Worm (Caenorhabditis elegans) whole organism, young adult: ENCODE results near the gene Y51H4A.22.

Source experiments
- B0019.2 ChIP-seq: fragments of 200-800 bp; sonication (Bioruptor generic); conservative IDR thresholded peaks from 2 replicates; pipeline ENCODE4 v1.3.6; 2022; ENCODE audit warnings: missing genetic modification reagents, missing genetic modification characterization, missing compliant biosample characterization
- B0261.1 ChIP-seq: sonication (generic microtip); optimal IDR thresholded peaks from 2 replicates; lab custom pipeline; 2016; ENCODE audit warnings: mild to moderate bottlenecking, missing genetic modification characterization, moderate library complexity, missing compliant biosample characterization
- C17E4.6 ChIP-seq: fragments of 200-800 bp; sonication (Bioruptor generic); IDR thresholded peaks from 2 replicates; pipeline ENCODE4 v1.3.6; 2022; ENCODE audit warnings: missing genetic modification reagents, missing genetic modification characterization, missing compliant biosample characterization
- F49E8.2 ChIP-seq: sonication (generic microtip); optimal IDR thresholded peaks from 3 replicates; lab custom pipeline; 2017; ENCODE audit warnings: missing genetic modification characterization, mild to moderate bottlenecking, missing compliant biosample characterization, antibody characterized with exemption, moderate library complexity; ENCODE audit not compliant: insufficient read depth
- K11D2.4 ChIP-seq: fragments of 200-800 bp; sonication (Bioruptor generic); IDR thresholded peaks from 2 replicates; pipeline ENCODE4 v1.3.6; 2022; ENCODE audit warnings: missing genetic modification reagents, missing genetic modification characterization, missing compliant biosample characterization
- T26A5.8 ChIP-seq: sonication (generic microtip); optimal IDR thresholded peaks from 2 replicates; lab custom pipeline; 2016; ENCODE audit warnings: missing genetic modification characterization, missing compliant biosample characterization
- Y53F4B.3 ChIP-seq: fragments of 200-800 bp; sonication (Bioruptor generic); IDR thresholded peaks from 2 replicates; pipeline ENCODE4 v1.3.6; 2022; ENCODE audit warnings: missing genetic modification reagents, missing genetic modification characterization, missing compliant biosample characterization
- Y67H2A.10 ChIP-seq: fragments of 200-800 bp; sonication (Bioruptor generic); conservative IDR thresholded peaks from 2 replicates; pipeline ENCODE4 v1.3.6; 2022; ENCODE audit warnings: missing genetic modification reagents, missing genetic modification characterization, missing compliant biosample characterization
- Y79H2A.3 ChIP-seq: fragments of 200-800 bp; sonication (Bioruptor generic); conservative IDR thresholded peaks from 2 replicates; pipeline ENCODE4 v1.3.6; 2022; ENCODE audit warnings: missing genetic modification reagents, missing genetic modification characterization, missing compliant biosample characterization
- akir-1 ChIP-seq: fragments of 200-800 bp; sonication (Bioruptor generic); optimal IDR thresholded peaks from 2 replicates; lab custom pipeline; 2018; ENCODE audit warnings: mild to moderate bottlenecking, missing genetic modification characterization, moderate library complexity, missing compliant biosample characterization
- ama-1 ChIP-seq, 3 experiments: fragments of 150-350 bp in 1 of 3; sonication (generic microtip) in 2 of 3; optimal IDR thresholded peaks; 2 replicates each; lab custom pipeline; 2014 to 2018; ENCODE audit warnings: missing biosample characterization in 2 of 3, missing genetic modification characterization in 2 of 3, missing genetic modification reagents in 2 of 3
- aptf-2 ChIP-seq: fragments of 200-800 bp; sonication (Bioruptor generic); conservative IDR thresholded peaks from 2 replicates; pipeline ENCODE4 v1.3.6; 2022; ENCODE audit warnings: missing genetic modification reagents, missing genetic modification characterization, missing compliant biosample characterization
- aptf-3 ChIP-seq: fragments of 200-800 bp; sonication (Bioruptor generic); IDR thresholded peaks from 2 replicates; pipeline ENCODE4 v1.3.6; 2022; ENCODE audit warnings: missing genetic modification characterization, missing compliant biosample characterization
- athp-1 ChIP-seq: sonication (generic microtip); optimal IDR thresholded peaks from 2 replicates; lab custom pipeline; 2017; ENCODE audit warnings: mild to moderate bottlenecking, missing genetic modification characterization, missing compliant biosample characterization
- attf-3 ChIP-seq: fragments of 200-800 bp; sonication (Bioruptor generic); conservative IDR thresholded peaks from 2 replicates; pipeline ENCODE4 v1.3.6; 2022; ENCODE audit warnings: missing genetic modification reagents, missing genetic modification characterization, missing compliant biosample characterization
- attf-6 ChIP-seq: fragments of 200-800 bp; sonication (Bioruptor generic); IDR thresholded peaks from 2 replicates; pipeline ENCODE4 v1.3.6; 2022; ENCODE audit warnings: missing genetic modification reagents, missing genetic modification characterization, missing compliant biosample characterization
- cebp-2 ChIP-seq: fragments of 200-800 bp; sonication (Bioruptor generic); IDR thresholded peaks from 2 replicates; pipeline ENCODE4 v1.3.6; 2022; ENCODE audit warnings: missing genetic modification characterization, missing compliant biosample characterization
- dpff-1 ChIP-seq: sonication (generic microtip); optimal IDR thresholded peaks from 2 replicates; lab custom pipeline; 2017; ENCODE audit warnings: mild to moderate bottlenecking, missing genetic modification characterization, missing compliant biosample characterization
- ekl-4 ChIP-seq: fragments of 200-800 bp; sonication (Bioruptor generic); IDR thresholded peaks from 2 replicates; pipeline ENCODE4 v1.3.6; 2022; ENCODE audit warnings: missing genetic modification reagents, missing genetic modification characterization, missing compliant biosample characterization
- ets-4 ChIP-seq: fragments of 200-800 bp; sonication (Bioruptor generic); optimal IDR thresholded peaks from 2 replicates; lab custom pipeline; 2018; ENCODE audit warnings: mild to moderate bottlenecking, missing genetic modification characterization, missing compliant biosample characterization
- gei-17 ChIP-seq: fragments of 200-800 bp; sonication (Bioruptor generic); optimal IDR thresholded peaks from 2 replicates; lab custom pipeline; 2018; ENCODE audit warnings: mild to moderate bottlenecking, missing genetic modification characterization, missing compliant biosample characterization
- hlh-12 ChIP-seq: sonication (generic microtip); optimal IDR thresholded peaks from 2 replicates; lab custom pipeline; 2016; ENCODE audit warnings: missing genetic modification characterization, missing compliant biosample characterization
- hlh-26 ChIP-seq: fragments of 200-800 bp; sonication (Bioruptor generic); conservative IDR thresholded peaks from 2 replicates; pipeline ENCODE4 v1.3.6; 2022; ENCODE audit warnings: missing genetic modification reagents, missing genetic modification characterization, missing compliant biosample characterization
- hsf-1 ChIP-seq: fragments of 200-800 bp; sonication (Bioruptor generic); IDR thresholded peaks from 2 replicates; pipeline ENCODE4 v1.3.6; 2022; ENCODE audit warnings: missing genetic modification reagents, missing genetic modification characterization, missing compliant biosample characterization
- lin-26 ChIP-seq: fragments of 200-800 bp; sonication (Bioruptor generic); IDR thresholded peaks from 2 replicates; pipeline ENCODE4 v1.3.6; 2022; ENCODE audit warnings: missing genetic modification reagents, missing genetic modification characterization, missing compliant biosample characterization
- lir-1 ChIP-seq: fragments of 200-800 bp; sonication (Bioruptor generic); conservative IDR thresholded peaks from 2 replicates; pipeline ENCODE4 v1.3.6; 2022; ENCODE audit warnings: missing genetic modification reagents, missing genetic modification characterization, missing compliant biosample characterization
- lsy-27 ChIP-seq: sonication (generic microtip); optimal IDR thresholded peaks from 2 replicates; lab custom pipeline; 2017; ENCODE audit warnings: missing genetic modification characterization, mild to moderate bottlenecking, missing compliant biosample characterization, antibody characterized with exemption, missing genotype, borderline replicate concordance; ENCODE audit not compliant: insufficient read depth
- madf-10 ChIP-seq: sonication (generic microtip); optimal IDR thresholded peaks from 2 replicates; lab custom pipeline; 2016; ENCODE audit warnings: mild to moderate bottlenecking, missing genetic modification characterization, missing compliant biosample characterization
- madf-6 ChIP-seq: fragments of 200-800 bp; sonication (Bioruptor generic); IDR thresholded peaks from 2 replicates; pipeline ENCODE4 v1.3.6; 2022; ENCODE audit warnings: missing genetic modification reagents, missing genetic modification characterization, missing compliant biosample characterization
- mcd-1 ChIP-seq: fragments of 200-800 bp; sonication (Bioruptor generic); IDR thresholded peaks from 2 replicates; pipeline ENCODE4 v1.3.6; 2022; ENCODE audit warnings: missing genetic modification reagents, missing genetic modification characterization, missing compliant biosample characterization
- nfyb-1 ChIP-seq: fragments of 200-800 bp; sonication (Bioruptor generic); IDR thresholded peaks from 2 replicates; pipeline ENCODE4 v1.3.6; 2022; ENCODE audit warnings: missing genetic modification reagents, missing genetic modification characterization, missing compliant biosample characterization
- nhr-120 ChIP-seq: fragments of 200-800 bp; sonication (Bioruptor generic); IDR thresholded peaks from 2 replicates; pipeline ENCODE4 v1.3.6; 2022; ENCODE audit warnings: missing genetic modification characterization, missing compliant biosample characterization
- nhr-179 ChIP-seq: sonication (generic microtip); optimal IDR thresholded peaks from 2 replicates; lab custom pipeline; 2016; ENCODE audit warnings: mild to moderate bottlenecking, missing genetic modification characterization, missing compliant biosample characterization
- nhr-27 ChIP-seq: fragments of 200-800 bp; sonication (Bioruptor generic); optimal IDR thresholded peaks from 2 replicates; lab custom pipeline; 2018; ENCODE audit warnings: mild to moderate bottlenecking, missing genetic modification characterization, moderate library complexity, missing compliant biosample characterization
- pbrm-1 ChIP-seq: fragments of 200-800 bp; sonication (Bioruptor generic); IDR thresholded peaks from 2 replicates; pipeline ENCODE4 v1.3.6; 2022; ENCODE audit warnings: missing genetic modification reagents, missing genetic modification characterization, missing compliant biosample characterization
- rcor-1 ChIP-seq: fragments of 200-800 bp; sonication (Bioruptor generic); IDR thresholded peaks from 2 replicates; pipeline ENCODE4 v1.3.6; 2022; ENCODE audit warnings: missing genetic modification reagents, missing genetic modification characterization, missing compliant biosample characterization
- sea-2 ChIP-seq: fragments of 200-800 bp; sonication (Bioruptor generic); IDR thresholded peaks from 2 replicates; pipeline ENCODE4 v1.3.6; 2022; ENCODE audit warnings: missing genetic modification characterization, missing compliant biosample characterization
- snpc-1.3 ChIP-seq: sonication (generic microtip); optimal IDR thresholded peaks from 2 replicates; lab custom pipeline; 2017; ENCODE audit warnings: missing genetic modification characterization, mild to moderate bottlenecking, missing compliant biosample characterization, antibody characterized with exemption, moderate library complexity, missing genotype, missing genetic modification reagents; ENCODE audit not compliant: insufficient read depth
- snpc-3.4 ChIP-seq: sonication (generic microtip); optimal IDR thresholded peaks from 2 replicates; lab custom pipeline; 2017; ENCODE audit warnings: missing genetic modification characterization, mild to moderate bottlenecking, missing compliant biosample characterization, antibody characterized with exemption, moderate library complexity, missing genotype, missing genetic modification reagents
- snpc-4 ChIP-seq, 5 experiments: fragments of 150-350 bp in 1 of 5; sonication (generic microtip) in 4 of 5; optimal IDR thresholded peaks; 2 replicates each; lab custom pipeline; 2014 to 2018; ENCODE audit warnings: missing genetic modification characterization in 5 of 5, missing biosample characterization in 3 of 5, antibody characterized with exemption in 2 of 5, mild to moderate bottlenecking in 2 of 5, missing compliant biosample characterization in 2 of 5, missing genotype in 2 of 5, moderate library complexity in 2 of 5, missing genetic modification reagents in 1 of 5
- somi-1 ChIP-seq: fragments of 200-800 bp; sonication (Bioruptor generic); optimal IDR thresholded peaks from 2 replicates; lab custom pipeline; 2018; ENCODE audit warnings: mild to moderate bottlenecking, missing genetic modification characterization, missing compliant biosample characterization
- sptf-2 ChIP-seq: fragments of 200-800 bp; sonication (Bioruptor generic); optimal IDR thresholded peaks from 2 replicates; lab custom pipeline; 2018; ENCODE audit warnings: mild to moderate bottlenecking, missing genetic modification characterization, missing compliant biosample characterization
- tbp1 ChIP-seq: fragments of 200-800 bp; sonication (Bioruptor generic); optimal IDR thresholded peaks from 2 replicates; lab custom pipeline; 2018; ENCODE audit warnings: mild to moderate bottlenecking, missing genetic modification characterization, missing compliant biosample characterization
- tbx-9 ChIP-seq: sonication (generic microtip); optimal IDR thresholded peaks from 2 replicates; lab custom pipeline; 2016; ENCODE audit warnings: borderline replicate concordance, missing genetic modification characterization, inconsistent platforms, missing compliant biosample characterization
- tlf-1 ChIP-seq: fragments of 200-800 bp; sonication (Bioruptor generic); optimal IDR thresholded peaks from 2 replicates; lab custom pipeline; 2018; ENCODE audit warnings: mild to moderate bottlenecking, missing genetic modification characterization, missing compliant biosample characterization
- ztf-18 ChIP-seq: sonication (generic microtip); optimal IDR thresholded peaks from 2 replicates; lab custom pipeline; 2016; ENCODE audit warnings: missing genotype, mild to moderate bottlenecking, missing genetic modification characterization, missing compliant biosample characterization
- ztf-25 ChIP-seq: fragments of 200-800 bp; sonication (Bioruptor generic); IDR thresholded peaks from 2 replicates; pipeline ENCODE4 v1.3.6; 2022; ENCODE audit warnings: missing genetic modification reagents, missing genetic modification characterization, missing compliant biosample characterization

Gene Y51H4A.22

ce11 chrIV:16684224-16684623 is 36.3 kb upstream of the Y51H4A.22 start (continued):
- TF ChIP-seq B0019.2 (GFP tag; lab: Robert Waterston, UW) (no peak), sea-2 (GFP tag; lab: Robert Waterston, UW) (no peak), nhr-179 (tag; lab: Kevin White, UChicago) (no peak), aptf-2 (no peak; the same call in 1 of the 2 replicates), akir-1 (GFP tag; lab: Kevin White, UChicago) (no peak), snpc-1.3 (tag; lab: Kevin White, UChicago) (peak; percentile 72), attf-6 (GFP tag; lab: Robert Waterston, UW) (peak; percentile 97), lir-1 (no peak), aptf-3 (GFP tag; lab: Robert Waterston, UW) (no peak), B0261.1 (peak; percentile 77), Y53F4B.3 (no peak), cebp-2 (no peak), gei-17 (no peak), F49E8.2 (tag; lab: Kevin White, UChicago) (peak; percentile 2), ama-1 (optimal IDR thresholded peaks at IDR 0.05; lab: Kevin White, UChicago) (no peak), ama-1 (GFP tag; optimal IDR thresholded peaks at IDR 0.05; lab: Kevin White, UChicago) (peak in 1 of 2 experiments; percentile 70), K11D2.4 (GFP tag; lab: Robert Waterston, UW) (no peak), T26A5.8 (tag; lab: Kevin White, UChicago) (no peak), Y67H2A.10 (no peak), hlh-26 (GFP tag; lab: Robert Waterston, UW) (no peak), hsf-1 (GFP tag; lab: Robert Waterston, UW) (no peak), nhr-27 (tag; lab: Kevin White, UChicago) (no peak), dpff-1 (tag; lab: Kevin White, UChicago) (no peak), attf-3 (GFP tag; lab: Robert Waterston, UW) (no peak), mcd-1 (GFP tag; lab: Robert Waterston, UW) (no peak), sptf-2 (GFP tag; lab: Kevin White, UChicago) (no peak), tlf-1 (GFP tag; lab: Kevin White, UChicago) (peak; percentile 17), ekl-4 (GFP tag; lab: Robert Waterston, UW) (no peak), tbx-9 (tag; lab: Kevin White, UChicago) (no peak), nfyb-1 (GFP tag; lab: Robert Waterston, UW) (no peak), ets-4 (GFP tag; lab: Kevin White, UChicago) (no peak), rcor-1 (GFP tag; lab: Robert Waterston, UW) (0 out of 2 replicates have a peak, but pooled peaks have one; percentile 48), C17E4.6 (GFP tag; lab: Robert Waterston, UW) (no peak), tbp1 (GFP tag; lab: Kevin White, UChicago) (peak; percentile 95), athp-1 (tag; lab: Kevin White, UChicago) (no peak), lin-26 (GFP tag; lab: Robert Waterston, UW) (peak; percentile 79; the same call in 1 of the 2 replicates), Y79H2A.3 (GFP tag; lab: Robert Waterston, UW) (no peak), hlh-12 (tag; lab: Kevin White, UChicago) (no peak), madf-10 (tag; lab: Kevin White, UChicago) (peak; percentile 31), snpc-4 (GFP tag; optimal IDR thresholded peaks at IDR 0.05; lab: Kevin White, UChicago) (peak; percentile 88), snpc-4 (tag; optimal IDR thresholded peaks at IDR 0.05; lab: Kevin White, UChicago) (peak in 3 of 4 experiments; percentile 94 to 97 (median 96)), madf-6 (no peak), snpc-3.4 (peak; percentile 50), lsy-27 (tag; lab: Kevin White, UChicago) (peak; percentile 40), ztf-18 (tag; lab: Kevin White, UChicago) (peak; percentile 42), ztf-25 (peak; percentile 58; the same call in 1 of the 2 replicates), pbrm-1 (GFP tag; lab: Robert Waterston, UW) (peak; percentile 53; the same call in 1 of the 2 replicates), nhr-120 (GFP tag; lab: Robert Waterston, UW) (no peak), somi-1 (GFP tag; lab: Kevin White, UChicago) (no peak)
